Fruit fly (Drosophila melanogaster) whole organism, embryonic: ENCODE results near the gene lawc.

ENCODE experiments used
- CG12155 ChIP-seq: fragments of 200-800 bp; sonication (Bioruptor generic); optimal IDR thresholded peaks from 3 replicates; lab custom pipeline; 2016; ENCODE audit warnings: missing biosample characterization, missing genetic modification characterization
- CG12219 ChIP-seq: fragments of 200-800 bp; sonication (Bioruptor generic); optimal IDR thresholded peaks from 3 replicates; lab custom pipeline; 2018; ENCODE audit warnings: missing biosample characterization, mild to moderate bottlenecking, missing genetic modification characterization
- CG12391 ChIP-seq: fragments of 200-800 bp; sonication (Bioruptor generic); optimal IDR thresholded peaks from 3 replicates; lab custom pipeline; 2018; ENCODE audit warnings: missing biosample characterization, mild to moderate bottlenecking, missing genetic modification characterization, moderate library complexity
- CG12769 ChIP-seq: fragments of 200-800 bp; sonication (Bioruptor generic); optimal IDR thresholded peaks from 2 replicates; lab custom pipeline; 2019; ENCODE audit warnings: missing biosample characterization, mild to moderate bottlenecking, missing genetic modification characterization, moderate library complexity
- CG15269 ChIP-seq: fragments of 200-800 bp; sonication (Bioruptor generic); optimal IDR thresholded peaks from 2 replicates; lab custom pipeline; 2018; ENCODE audit warnings: missing biosample characterization, mild to moderate bottlenecking, missing genetic modification characterization, moderate library complexity
- CG16863 ChIP-seq: fragments of 200-800 bp; sonication (Bioruptor generic); optimal IDR thresholded peaks from 3 replicates; lab custom pipeline; 2016; ENCODE audit warnings: missing biosample characterization, missing genetic modification characterization
- CG2120 ChIP-seq: fragments of 200-800 bp; sonication (Bioruptor generic); optimal IDR thresholded peaks from 3 replicates; lab custom pipeline; 2016; ENCODE audit warnings: missing biosample characterization, missing genetic modification characterization
- CG31365 ChIP-seq: fragments of 200-800 bp; sonication (Bioruptor generic); optimal IDR thresholded peaks from 2 replicates; lab custom pipeline; 2018; ENCODE audit warnings: missing biosample characterization, mild to moderate bottlenecking, missing genetic modification characterization
- CG34376 ChIP-seq: fragments of 200-800 bp; sonication (Bioruptor generic); optimal IDR thresholded peaks from 2 replicates; lab custom pipeline; 2018; ENCODE audit warnings: missing biosample characterization, mild to moderate bottlenecking, missing genetic modification characterization
- CG4360 ChIP-seq: fragments of 200-800 bp; sonication (Bioruptor generic); IDR thresholded peaks from 2 replicates; pipeline ENCODE4 v1.3.6; 2022; ENCODE audit warnings: missing biosample characterization, missing genetic modification characterization
- CG4730 ChIP-seq: fragments of 200-800 bp; sonication (Bioruptor generic); IDR thresholded peaks from 2 replicates; pipeline ENCODE4 v1.3.6; 2022; ENCODE audit warnings: missing biosample characterization, missing genetic modification characterization
- CG8765 ChIP-seq: fragments of 200-800 bp; sonication (Bioruptor generic); IDR thresholded peaks from 2 replicates; pipeline ENCODE4 v1.3.6; 2022; ENCODE audit warnings: missing biosample characterization, missing genetic modification characterization
- E2f2 ChIP-seq: fragments of 200-800 bp; sonication (Bioruptor generic); IDR thresholded peaks from 2 replicates; pipeline ENCODE4 v1.3.6; 2022; ENCODE audit warnings: missing biosample characterization, missing genetic modification characterization
- GATAe ChIP-seq: fragments of 200-800 bp; sonication (Bioruptor generic); conservative IDR thresholded peaks from 2 replicates; pipeline ENCODE4 v1.3.6; 2022; ENCODE audit warnings: missing biosample characterization, missing genetic modification characterization
- Hr78 ChIP-seq, 2 experiments: fragments of 200-800 bp in 1 of 2; fragments of >200 bp in 1 of 2; sonication (Bioruptor generic) in 1 of 2; optimal IDR thresholded peaks; 2 replicates each; lab custom pipeline; 2017 to 2019; ENCODE audit warnings: missing biosample characterization in 2 of 2, missing genetic modification characterization in 2 of 2, mild to moderate bottlenecking in 1 of 2, moderate library complexity in 1 of 2
- NFAT ChIP-seq: fragments of 200-800 bp; sonication (Bioruptor generic); IDR thresholded peaks from 2 replicates; pipeline ENCODE4 v1.3.6; 2022; ENCODE audit warnings: missing biosample characterization, missing genetic modification characterization
- NK7.1 ChIP-seq: fragments of 200-800 bp; sonication (Bioruptor generic); optimal IDR thresholded peaks from 3 replicates; lab custom pipeline; 2016; ENCODE audit warnings: missing biosample characterization, missing genetic modification characterization
- Nf-YC ChIP-seq: fragments of 200-800 bp; optimal IDR thresholded peaks from 3 replicates; lab custom pipeline; 2019; ENCODE audit warnings: missing biosample characterization, mild to moderate bottlenecking, missing genetic modification characterization, moderate library complexity
- Rfx ChIP-seq: fragments of 200-800 bp; sonication (Bioruptor generic); IDR thresholded peaks from 2 replicates; pipeline ENCODE4 v1.3.6; 2022; ENCODE audit warnings: missing biosample characterization, missing genetic modification characterization
- Spps ChIP-seq: fragments of 200-800 bp; sonication (Bioruptor generic); optimal IDR thresholded peaks from 2 replicates; lab custom pipeline; 2018; ENCODE audit warnings: missing biosample characterization, mild to moderate bottlenecking, missing genetic modification characterization
- Trl ChIP-seq, 3 experiments: fragments of >200 bp in 2 of 3; fragments of 200-800 bp in 1 of 3; sonication (Bioruptor generic) in 1 of 3; optimal IDR thresholded peaks; 2 replicates in 1 of 3; 3 replicates in 2 of 3; lab custom pipeline; 2016 to 2017; ENCODE audit warnings: missing biosample characterization in 1 of 3, missing genetic modification characterization in 1 of 3
- ab ChIP-seq: fragments of 200-800 bp; sonication (Bioruptor generic); optimal IDR thresholded peaks from 2 replicates; lab custom pipeline; 2016; ENCODE audit warnings: missing biosample characterization, missing genetic modification characterization
- bab2 ChIP-seq: fragments of 200-800 bp; sonication (Bioruptor generic); optimal IDR thresholded peaks from 2 replicates; lab custom pipeline; 2016; ENCODE audit warnings: missing biosample characterization, missing genetic modification characterization
- bigmax ChIP-seq: fragments of 200-800 bp; sonication (Bioruptor generic); optimal IDR thresholded peaks from 2 replicates; lab custom pipeline; 2018; ENCODE audit warnings: missing biosample characterization, mild to moderate bottlenecking, missing genetic modification characterization
- cg ChIP-seq: fragments of 200-800 bp; sonication (Bioruptor generic); optimal IDR thresholded peaks from 3 replicates; lab custom pipeline; 2019; ENCODE audit warnings: missing biosample characterization, mild to moderate bottlenecking, missing genetic modification characterization, moderate library complexity
- crol ChIP-seq: fragments of 200-800 bp; sonication (Bioruptor generic); IDR thresholded peaks from 2 replicates; pipeline ENCODE4 v1.3.6; 2022; ENCODE audit warnings: missing biosample characterization, missing genetic modification characterization
- cwo ChIP-seq: fragments of 200-800 bp; sonication (Bioruptor generic); optimal IDR thresholded peaks from 3 replicates; lab custom pipeline; 2017; ENCODE audit warnings: missing biosample characterization, missing genetic modification characterization, mild to moderate bottlenecking, moderate library complexity, missing genetic modification reagents
- exex ChIP-seq: fragments of 200-800 bp; sonication (Bioruptor generic); optimal IDR thresholded peaks from 4 replicates; lab custom pipeline; 2018; ENCODE audit warnings: missing biosample characterization, mild to moderate bottlenecking, missing genetic modification characterization, moderate library complexity
- fd3F ChIP-seq: fragments of 200-800 bp; sonication (Bioruptor generic); optimal IDR thresholded peaks from 2 replicates; lab custom pipeline; 2018; ENCODE audit warnings: missing biosample characterization, mild to moderate bottlenecking, missing genetic modification characterization, moderate library complexity
- grau ChIP-seq: fragments of 200-800 bp; optimal IDR thresholded peaks from 3 replicates; lab custom pipeline; 2019; ENCODE audit warnings: missing biosample characterization, mild to moderate bottlenecking, missing genetic modification characterization, moderate library complexity
- grn ChIP-seq: fragments of 200-800 bp; sonication (Bioruptor generic); optimal IDR thresholded peaks from 3 replicates; lab custom pipeline; 2017; ENCODE audit warnings: missing biosample characterization, missing genetic modification characterization
- gsb-n ChIP-seq: fragments of 200-800 bp; sonication (Bioruptor generic); optimal IDR thresholded peaks from 3 replicates; lab custom pipeline; 2018; ENCODE audit warnings: missing biosample characterization, mild to moderate bottlenecking, missing genetic modification characterization
- hkb ChIP-seq, 2 experiments: fragments of 200-800 bp in 1 of 2; fragments of >200 bp in 1 of 2; sonication (Bioruptor generic) in 1 of 2; IDR thresholded peaks in 1 of 2; optimal IDR thresholded peaks in 1 of 2; 2 replicates each; pipeline versions ENCODE4 v1.3.6 to Lab custom; 2017 to 2022; ENCODE audit warnings: missing biosample characterization in 1 of 2, missing genetic modification characterization in 1 of 2
- kni ChIP-seq: fragments of 200-800 bp; sonication (Bioruptor generic); optimal IDR thresholded peaks from 3 replicates; lab custom pipeline; 2017; ENCODE audit warnings: mild to moderate bottlenecking, missing biosample characterization, missing genetic modification reagents, missing genetic modification characterization
- lbe ChIP-seq: fragments of 200-800 bp; sonication (Bioruptor generic); optimal IDR thresholded peaks from 2 replicates; lab custom pipeline; 2016; ENCODE audit warnings: missing biosample characterization, mild to moderate bottlenecking, missing genetic modification characterization
- mirr ChIP-seq: fragments of 200-800 bp; sonication (Bioruptor generic); optimal IDR thresholded peaks from 3 replicates; lab custom pipeline; 2018; ENCODE audit warnings: missing biosample characterization, mild to moderate bottlenecking, missing genetic modification characterization
- mld ChIP-seq: fragments of 200-800 bp; sonication (Bioruptor generic); IDR thresholded peaks from 3 replicates; pipeline ENCODE4 v1.3.6; 2022; ENCODE audit warnings: missing biosample characterization, missing genetic modification characterization; ENCODE audit not compliant: partially characterized antibody
- pum ChIP-seq: fragments of 200-800 bp; sonication (Bioruptor generic); optimal IDR thresholded peaks from 2 replicates; lab custom pipeline; 2016; ENCODE audit warnings: missing biosample characterization, missing genetic modification characterization
- row ChIP-seq: fragments of 200-800 bp; sonication (Bioruptor generic); IDR thresholded peaks from 3 replicates; pipeline ENCODE4 v1.3.6; 2022; ENCODE audit warnings: missing biosample characterization, missing genetic modification characterization
- sd ChIP-seq: fragments of 200-800 bp; sonication (Bioruptor generic); optimal IDR thresholded peaks from 3 replicates; lab custom pipeline; 2018; ENCODE audit warnings: missing biosample characterization, mild to moderate bottlenecking, missing genetic modification characterization, moderate library complexity
- sna ChIP-seq: fragments of 200-800 bp; sonication (Bioruptor generic); IDR thresholded peaks from 2 replicates; pipeline ENCODE4 v1.3.6; 2022; ENCODE audit warnings: missing biosample characterization, missing genetic modification characterization; ENCODE audit not compliant: partially characterized antibody
- sug ChIP-seq: fragments of 200-800 bp; optimal IDR thresholded peaks from 2 replicates; lab custom pipeline; 2019; ENCODE audit warnings: missing biosample characterization, mild to moderate bottlenecking, missing genetic modification characterization, moderate library complexity
- tna ChIP-seq: fragments of 200-800 bp; sonication (Bioruptor generic); IDR thresholded peaks from 2 replicates; pipeline ENCODE4 v1.3.6; 2022; ENCODE audit warnings: missing biosample characterization, missing genetic modification characterization; ENCODE audit not compliant: partially characterized antibody
- ttk ChIP-seq: fragments of 200-800 bp; sonication (Bioruptor generic); IDR thresholded peaks from 2 replicates; pipeline ENCODE4 v2.1.2; 2022; ENCODE audit warnings: missing biosample characterization, missing genetic modification characterization
- vnd ChIP-seq: fragments of 200-800 bp; sonication (Bioruptor generic); IDR thresholded peaks from 3 replicates; pipeline ENCODE4 v1.3.6; 2022; ENCODE audit warnings: missing biosample characterization, missing genetic modification characterization; ENCODE audit not compliant: partially characterized antibody

lawc gene

dm6 chrX:8413513-8414113 is 2.2 kb upstream of the lawc start:
- TF ChIP-seq E2f2 (GFP tag; lab: Robert Waterston, UW) (no peak), cg (GFP tag; lab: Kevin White, UChicago) (peak; percentile 15), NK7.1 (GFP tag; lab: Kevin White, UChicago) (no peak), crol (GFP tag; lab: Robert Waterston, UW) (0 out of 2 replicates have a peak, but pooled peaks have one; percentile 10), ab (GFP tag; lab: Kevin White, UChicago) (no peak), Rfx (0 out of 2 replicates have a peak, but pooled peaks have one; percentile 10), pum (GFP tag; lab: Kevin White, UChicago) (no peak), CG2120 (GFP tag; lab: Kevin White, UChicago) (peak; percentile 2), grau (tag; lab: Kevin White, UChicago) (peak; percentile 21), mirr (peak; percentile 73), sug (peak; percentile 42), vnd (GFP tag; lab: Robert Waterston, UW) (no peak), bab2 (GFP tag; lab: Kevin White, UChicago) (no peak), sd (tag; lab: Kevin White, UChicago) (peak; percentile 69), Trl (optimal IDR thresholded peaks at IDR 0.05; lab: Kevin White, UChicago) (peak; percentile 44 to 78), Trl (GFP tag; optimal IDR thresholded peaks at IDR 0.05; lab: Kevin White, UChicago) (no peak), Spps (tag; lab: Kevin White, UChicago) (no peak), Nf-YC (tag; lab: Kevin White, UChicago) (peak; percentile 42), cwo (no peak), grn (GFP tag; lab: Kevin White, UChicago) (peak; percentile 9), CG31365 (tag; lab: Kevin White, UChicago) (no peak), mld (GFP tag; lab: Robert Waterston, UW) (no peak), CG4730 (GFP tag; lab: Robert Waterston, UW) (no peak), tna (no peak), GATAe (0 out of 2 replicates have a peak, but pooled peaks have one; percentile 19), exex (tag; lab: Kevin White, UChicago) (peak; percentile 87), ttk (no peak), gsb-n (tag; lab: Kevin White, UChicago) (no peak), NFAT (GFP tag; lab: Robert Waterston, UW) (no peak), CG34376 (GFP tag; lab: Kevin White, UChicago) (peak; percentile 44)
- TF ChIP-seq, all 482 proteins: peak for 14

- TF ChIP-seq CG16863 (GFP tag; lab: Kevin White, UChicago) (no peak), cwo (peak; percentile 25), Hr78 (GFP tag; optimal IDR thresholded peaks at IDR 0.05; lab: Kevin White, UChicago) (peak in 1 of 2 experiments; percentile 56), row (no peak), CG8765 (GFP tag; lab: Robert Waterston, UW) (0 out of 2 replicates have a peak, but pooled peaks have one; percentile 7), cg (GFP tag; lab: Kevin White, UChicago) (peak; percentile 83), CG12391 (tag; lab: Kevin White, UChicago) (no peak), CG12219 (no peak), lbe (GFP tag; lab: Kevin White, UChicago) (no peak), hkb (optimal IDR thresholded peaks at IDR 0.05; lab: Kevin White, UChicago) (no peak), hkb (GFP tag; IDR thresholded peaks at IDR 0.05; lab: Robert Waterston, UW) (peak; percentile 7; the same call in 1 of the 2 replicates), ttk (no peak), bigmax (no peak), kni (peak; percentile 73), sd (tag; lab: Kevin White, UChicago) (peak; percentile 16), sna (GFP tag; lab: Robert Waterston, UW) (no peak), fd3F (GFP tag; lab: Kevin White, UChicago) (no peak), CG15269 (tag; lab: Kevin White, UChicago) (peak; percentile 9), Rfx (no peak), CG12769 (tag; lab: Kevin White, UChicago) (peak; percentile 23), CG4360 (GFP tag; lab: Robert Waterston, UW) (peak; percentile 71), CG12155 (GFP tag; lab: Kevin White, UChicago) (no peak)
Measured at dm6 chrX:8412197-8413160, 1.0 kb upstream of the lawc start.
